Fruit fly (Drosophila melanogaster): ENCODE results near the gene Ugt302K1.

Gene Ugt302K1

dm6 chr3R:11200885-11201421 lies 47.3 kb upstream of the Ugt302K1 start (continued):
- peak; percentile 58 for TF ChIP-seq CG8924 (tag; optimal IDR thresholded peaks at IDR 0.05)
- no peak for TF ChIP-seq Atf3 (GFP tag; optimal IDR thresholded peaks at IDR 0.05)
- peak; percentile 17 for TF ChIP-seq CG8388 (GFP tag; optimal IDR thresholded peaks at IDR 0.05)
- no peak for TF ChIP-seq CG4854 (GFP tag; optimal IDR thresholded peaks at IDR 0.05)
- no peak for TF ChIP-seq Poxn (GFP tag; IDR thresholded peaks at IDR 0.05)
- no peak for TF ChIP-seq rib (GFP tag; IDR thresholded peaks at IDR 0.05)
- TF ChIP-seq CG14050 (GFP tag; IDR thresholded peaks at IDR 0.05), result peak; percentile 29; the same call in 2 of the 3 replicates
- no peak for TF ChIP-seq peb (GFP tag; IDR thresholded peaks at IDR 0.05)
- no peak for TF ChIP-seq Bdp1 (GFP tag; optimal IDR thresholded peaks at IDR 0.05)
- no peak for TF ChIP-seq pnt (GFP tag; optimal IDR thresholded peaks at IDR 0.05)
- no peak for TF ChIP-seq Dfd (GFP tag; optimal IDR thresholded peaks at IDR 0.05)
- TF ChIP-seq Vsx1 (GFP tag; optimal IDR thresholded peaks at IDR 0.05), result no peak
- TF ChIP-seq chm (GFP tag; IDR thresholded peaks at IDR 0.05), result no peak
- no peak for TF ChIP-seq MTF-1 (GFP tag; optimal IDR thresholded peaks at IDR 0.05; ENCODE audit: borderline replicate concordance)
- peak; percentile 52 for TF ChIP-seq ttk (GFP tag; IDR thresholded peaks at IDR 0.05)
- TF ChIP-seq dpn (GFP tag; optimal IDR thresholded peaks at IDR 0.05), result peak in 1 of 2 experiments; percentile 65
- no peak for TF ChIP-seq mirr (GFP tag; optimal IDR thresholded peaks at IDR 0.05)
- TF ChIP-seq CG14965 (GFP tag; optimal IDR thresholded peaks at IDR 0.05; ENCODE audit: borderline replicate concordance), result no peak
- no peak for TF ChIP-seq Trl (optimal IDR thresholded peaks at IDR 0.05)
- TF ChIP-seq Trl (GFP tag; optimal IDR thresholded peaks at IDR 0.05), result no peak
- TF ChIP-seq Dip3 (GFP tag; optimal IDR thresholded peaks at IDR 0.05), result peak; percentile 39
- no peak for TF ChIP-seq Opbp (GFP tag; IDR thresholded peaks at IDR 0.05; ENCODE audit: partially characterized antibody)
- TF ChIP-seq CG12155 (GFP tag; optimal IDR thresholded peaks at IDR 0.05), result peak; percentile 42
- TF ChIP-seq al (GFP tag; IDR thresholded peaks at IDR 0.05), result peak; percentile 64; the same call in 1 of the 2 replicates
- peak; percentile 48; the same call in 1 of the 2 replicates for TF ChIP-seq seq (GFP tag; IDR thresholded peaks at IDR 0.05)
- no peak for TF ChIP-seq dan (GFP tag; IDR thresholded peaks at IDR 0.05)
- no peak for TF ChIP-seq eve (GFP tag; optimal IDR thresholded peaks at IDR 0.05)
- TF ChIP-seq lola (GFP tag; optimal IDR thresholded peaks at IDR 0.05), result no peak
- peak; percentile 81 for TF ChIP-seq lbe (GFP tag; optimal IDR thresholded peaks at IDR 0.05)
- no peak; the same call in 1 of the 2 replicates for TF ChIP-seq CG31441 (GFP tag; IDR thresholded peaks at IDR 0.05)
- no peak for TF ChIP-seq CG1024 (GFP tag; IDR thresholded peaks at IDR 0.05)
- TF ChIP-seq bcd (GFP tag; optimal IDR thresholded peaks at IDR 0.05), result peak; percentile 58
- peak; percentile 46 for TF ChIP-seq Fer1 (GFP tag; optimal IDR thresholded peaks at IDR 0.05)
- no peak for TF ChIP-seq en (GFP tag; optimal IDR thresholded peaks at IDR 0.05)
- 0 out of 2 replicates have a peak, but pooled peaks have one; percentile 23 for TF ChIP-seq stc (GFP tag; IDR thresholded peaks at IDR 0.05)
- no peak for TF ChIP-seq Awh (GFP tag; IDR thresholded peaks at IDR 0.05)
- peak; percentile 32 for TF ChIP-seq CG1603 (tag; optimal IDR thresholded peaks at IDR 0.05)
- TF ChIP-seq shn (GFP tag; optimal IDR thresholded peaks at IDR 0.05), result no peak
- no peak for TF ChIP-seq ase (GFP tag; IDR thresholded peaks at IDR 0.05)
- TF ChIP-seq tin (GFP tag; optimal IDR thresholded peaks at IDR 0.05), result peak; percentile 5
- TF ChIP-seq Dll (GFP tag; IDR thresholded peaks at IDR 0.05; ENCODE audit: partially characterized antibody), result no peak
- no peak for TF ChIP-seq CG2889 (GFP tag; IDR thresholded peaks at IDR 0.05)
- peak; percentile 47 for TF ChIP-seq Drgx (GFP tag; IDR thresholded peaks at IDR 0.05)
- peak; percentile 22 for TF ChIP-seq CG16815 (GFP tag; optimal IDR thresholded peaks at IDR 0.05)
- TF ChIP-seq Dad (GFP tag; optimal IDR thresholded peaks at IDR 0.05), result no peak
- TF ChIP-seq D19B (GFP tag; optimal IDR thresholded peaks at IDR 0.05), result peak; percentile 100
- peak; percentile 55 for TF ChIP-seq CG10209 (GFP tag; optimal IDR thresholded peaks at IDR 0.05)
- no peak for TF ChIP-seq dati (GFP tag; IDR thresholded peaks at IDR 0.05)
- TF ChIP-seq aop (GFP tag; IDR thresholded peaks at IDR 0.05), result no peak
- peak; percentile 56 for TF ChIP-seq CG6689 (GFP tag; IDR thresholded peaks at IDR 0.05)
- TF ChIP-seq CG32772 (GFP tag; IDR thresholded peaks at IDR 0.05), result 0 out of 2 replicates have a peak, but pooled peaks have one; percentile 32
- TF ChIP-seq phol (tag; optimal IDR thresholded peaks at IDR 0.05), result peak; percentile 53
